Fruit fly (Drosophila melanogaster): Measurements from ENCODE around the gene CG5707.

CG5707 gene

dm6 chr3L:2162019-2162418 lies 30.0 kb downstream of the CG5707 start (continued):
- peak; percentile 89 for TF ChIP-seq CG17359 (tag; optimal IDR thresholded peaks at IDR 0.05)
- peak; percentile 85 for TF ChIP-seq phol (tag; optimal IDR thresholded peaks at IDR 0.05)
- TF ChIP-seq sisA (GFP tag; IDR thresholded peaks at IDR 0.05), result peak; percentile 88
- no peak for TF ChIP-seq tup (GFP tag; optimal IDR thresholded peaks at IDR 0.05)
- no peak for TF ChIP-seq zfh2 (GFP tag; optimal IDR thresholded peaks at IDR 0.05)
- TF ChIP-seq CG4424 (GFP tag; optimal IDR thresholded peaks at IDR 0.05), result peak; percentile 76
- no peak for TF ChIP-seq hth (optimal IDR thresholded peaks at IDR 0.05)
- peak; percentile 70 for TF ChIP-seq slbo (GFP tag; IDR thresholded peaks at IDR 0.05)
- TF ChIP-seq HLHmδ (GFP tag; optimal IDR thresholded peaks at IDR 0.05), result no peak
- peak; percentile 43 for TF ChIP-seq CG6765 (GFP tag; optimal IDR thresholded peaks at IDR 0.05)
- no peak for TF ChIP-seq CG8478 (optimal IDR thresholded peaks at IDR 0.05)
- TF ChIP-seq CG8290 (GFP tag; optimal IDR thresholded peaks at IDR 0.05), result peak; percentile 71
- peak in 1 of 2 experiments; percentile 62 for TF ChIP-seq CG8290 (tag; optimal IDR thresholded peaks at IDR 0.05)
- TF ChIP-seq ase (GFP tag; IDR thresholded peaks at IDR 0.05), result peak; percentile 80
- no peak for TF ChIP-seq CG42726 (GFP tag; IDR thresholded peaks at IDR 0.05; ENCODE audit: partially characterized antibody)
- TF ChIP-seq Rx (GFP tag; IDR thresholded peaks at IDR 0.05), result peak; percentile 86
- TF ChIP-seq bbx (GFP tag; IDR thresholded peaks at IDR 0.05; ENCODE audit: partially characterized antibody), result no peak
- TF ChIP-seq amos (GFP tag; IDR thresholded peaks at IDR 0.05; ENCODE audit: partially characterized antibody), result no peak
- peak; percentile 68; the same call in 2 of the 3 replicates for TF ChIP-seq CG11093 (GFP tag; IDR thresholded peaks at IDR 0.05)
- TF ChIP-seq HLH54F (GFP tag; optimal IDR thresholded peaks at IDR 0.05), result peak; percentile 7
- peak; percentile 86 for TF ChIP-seq H2.0 (GFP tag; IDR thresholded peaks at IDR 0.05)
- no peak for TF ChIP-seq CG3838 (GFP tag; optimal IDR thresholded peaks at IDR 0.05)
- no peak for TF ChIP-seq Myb (GFP tag; optimal IDR thresholded peaks at IDR 0.05)
- peak; percentile 21 for TF ChIP-seq CG4328 (GFP tag; optimal IDR thresholded peaks at IDR 0.05)
- TF ChIP-seq z (GFP tag; IDR thresholded peaks at IDR 0.05), result peak; percentile 29; the same call in 1 of the 3 replicates
- peak; percentile 59 for TF ChIP-seq CG9817 (tag; optimal IDR thresholded peaks at IDR 0.05)
- TF ChIP-seq Sox102F (GFP tag; optimal IDR thresholded peaks at IDR 0.05), result peak; percentile 83
- TF ChIP-seq Dp (GFP tag; optimal IDR thresholded peaks at IDR 0.05), result no peak
- TF ChIP-seq gt (GFP tag; IDR thresholded peaks at IDR 0.05), result peak; percentile 71; the same call in 1 of the 2 replicates
- no peak for TF ChIP-seq Dip3 (GFP tag; optimal IDR thresholded peaks at IDR 0.05)
- TF ChIP-seq hbn (GFP tag; IDR thresholded peaks at IDR 0.05; ENCODE audit: partially characterized antibody), result no peak
- peak; percentile 75 for TF ChIP-seq ATbp (GFP tag; optimal IDR thresholded peaks at IDR 0.05)
- TF ChIP-seq CG30020 (tag; optimal IDR thresholded peaks at IDR 0.05), result no peak
- no peak for TF ChIP-seq Hand (GFP tag; optimal IDR thresholded peaks at IDR 0.05)
- peak; percentile 49 for TF ChIP-seq CG4854 (GFP tag; optimal IDR thresholded peaks at IDR 0.05)
- peak; percentile 73; the same call in 2 of the 3 replicates for TF ChIP-seq jigr1 (GFP tag; IDR thresholded peaks at IDR 0.05)
- peak; percentile 35; the same call in 1 of the 2 replicates for TF ChIP-seq CG9215 (GFP tag; IDR thresholded peaks at IDR 0.05)
- TF ChIP-seq CG11456 (GFP tag; IDR thresholded peaks at IDR 0.05), result peak; percentile 84
- TF ChIP-seq E2f2 (GFP tag; IDR thresholded peaks at IDR 0.05), result peak; percentile 56; the same call in 1 of the 2 replicates
- peak; percentile 40 to 72 for TF ChIP-seq chif (GFP tag; optimal IDR thresholded peaks at IDR 0.05)
- TF ChIP-seq CG2875 (GFP tag; optimal IDR thresholded peaks at IDR 0.05), result peak; percentile 57
- peak; percentile 39 for TF ChIP-seq CG17568 (GFP tag; optimal IDR thresholded peaks at IDR 0.05)
- peak; percentile 19 for TF ChIP-seq Hr3 (GFP tag; optimal IDR thresholded peaks at IDR 0.05)
- no peak for TF ChIP-seq CG18011 (GFP tag; optimal IDR thresholded peaks at IDR 0.05)
- 0 out of 3 replicates have a peak, but pooled peaks have one; percentile 44 for TF ChIP-seq Mrtf (GFP tag; IDR thresholded peaks at IDR 0.05)
- no peak for TF ChIP-seq CG10543 (GFP tag; optimal IDR thresholded peaks at IDR 0.05)
- peak; percentile 44 for TF ChIP-seq Nf-YC (tag; optimal IDR thresholded peaks at IDR 0.05)
- no peak for TF ChIP-seq Dip2 (GFP tag; IDR thresholded peaks at IDR 0.05)
- 0 out of 2 replicates have a peak, but pooled peaks have one; percentile 12 for TF ChIP-seq dan (GFP tag; IDR thresholded peaks at IDR 0.05)
- peak; percentile 65 for TF ChIP-seq aop (GFP tag; IDR thresholded peaks at IDR 0.05)
- no peak for TF ChIP-seq pros (GFP tag; optimal IDR thresholded peaks at IDR 0.05)
- TF ChIP-seq CG10462 (GFP tag; optimal IDR thresholded peaks at IDR 0.05), result no peak
